Worm (Caenorhabditis elegans): ENCODE measurements around the gene F45H10.5.

The F45H10.5 gene

ce11 chrII:13501575-13501974 lies at the start of gene F45H10.5:
TSS of gene F45H10.5 (plus strand) at chrII:13501875.
- TF ChIP-seq snpc-4 (tag; optimal IDR thresholded peaks at IDR 0.05) = no peak
- no peak for TF ChIP-seq sem-4 (tag; optimal IDR thresholded peaks at IDR 0.05)
- TF ChIP-seq nhr-129 (tag; optimal IDR thresholded peaks at IDR 0.05) = no peak
- no peak for TF ChIP-seq skn-1 (tag; optimal IDR thresholded peaks at IDR 0.05)
- TF ChIP-seq nhr-77 (tag; optimal IDR thresholded peaks at IDR 0.05) = no peak
- TF ChIP-seq unc-39 (tag; optimal IDR thresholded peaks at IDR 0.05) = no peak
- TF ChIP-seq nhr-21 (tag; optimal IDR thresholded peaks at IDR 0.05) = no peak
- TF ChIP-seq lsy-2 (tag; optimal IDR thresholded peaks at IDR 0.05) = no peak
- TF ChIP-seq nhr-12 (tag; optimal IDR thresholded peaks at IDR 0.05) = no peak
- no peak for TF ChIP-seq nhr-11 (tag; optimal IDR thresholded peaks at IDR 0.05)
- TF ChIP-seq Y55F3AM.14 (GFP tag; optimal IDR thresholded peaks at IDR 0.05) = no peak
- no peak for TF ChIP-seq lin-11 (tag; optimal IDR thresholded peaks at IDR 0.05)
- no peak for TF ChIP-seq ztf-4 (tag; optimal IDR thresholded peaks at IDR 0.05)

- TF ChIP-seq alr-1 (tag; optimal IDR thresholded peaks at IDR 0.05) = no peak
- TF ChIP-seq nhr-77 (tag; optimal IDR thresholded peaks at IDR 0.05) = no peak
- no peak for TF ChIP-seq R02D3.7 (tag; optimal IDR thresholded peaks at IDR 0.05)
- TF ChIP-seq mab-5 (tag; optimal IDR thresholded peaks at IDR 0.05) = no peak
- TF ChIP-seq sma-9 (GFP tag; optimal IDR thresholded peaks at IDR 0.05) = no peak
- TF ChIP-seq sma-9 (tag; optimal IDR thresholded peaks at IDR 0.05) = no peak
- no peak for TF ChIP-seq C34F6.9 (tag; optimal IDR thresholded peaks at IDR 0.05)
- TF ChIP-seq elt-1 (tag; optimal IDR thresholded peaks at IDR 0.05) = no peak
- TF ChIP-seq nhr-25 (tag; optimal IDR thresholded peaks at IDR 0.05) = no peak
- no peak for TF ChIP-seq lin-39 (tag; optimal IDR thresholded peaks at IDR 0.05)
- TF ChIP-seq nhr-23 (tag; optimal IDR thresholded peaks at IDR 0.05) = no peak
- no peak for TF ChIP-seq unc-62 (GFP tag; optimal IDR thresholded peaks at IDR 0.05)
- TF ChIP-seq nhr-11 (tag; optimal IDR thresholded peaks at IDR 0.05) = no peak
- no peak for TF ChIP-seq ztf-4 (tag; optimal IDR thresholded peaks at IDR 0.05)
- no peak for TF ChIP-seq zag-1 (tag; optimal IDR thresholded peaks at IDR 0.05)
- TF ChIP-seq unc-55 (GFP tag; optimal IDR thresholded peaks at IDR 0.05) = no peak
These were observed 46.8 kb upstream of the F45H10.5 start for ce11 chrII:13454839-13455238.

ce11 chrII:13456622-13457021 lies 45.1 kb upstream of the F45H10.5 start:
- TF ChIP-seq lsy-2 (tag; optimal IDR thresholded peaks at IDR 0.05) = no peak
- TF ChIP-seq fos-1 (tag; optimal IDR thresholded peaks at IDR 0.05) = peak; percentile 22
- peak; percentile 29 for TF ChIP-seq unc-55 (GFP tag; optimal IDR thresholded peaks at IDR 0.05)
- TF ChIP-seq aly-2 (tag; optimal IDR thresholded peaks at IDR 0.05) = no peak
- no peak for TF ChIP-seq sem-4 (tag; optimal IDR thresholded peaks at IDR 0.05)
- TF ChIP-seq snpc-4 (tag; optimal IDR thresholded peaks at IDR 0.05) = peak; percentile 58
- TF ChIP-seq ceh-16 (tag; optimal IDR thresholded peaks at IDR 0.05) = no peak
- no peak for TF ChIP-seq mbf-1 (tag; optimal IDR thresholded peaks at IDR 0.05)
- TF ChIP-seq sma-9 (GFP tag; optimal IDR thresholded peaks at IDR 0.05) = peak; percentile 24
- no peak for TF ChIP-seq sma-9 (tag; optimal IDR thresholded peaks at IDR 0.05)
- no peak for TF ChIP-seq nhr-21 (tag; optimal IDR thresholded peaks at IDR 0.05)
- TF ChIP-seq elt-1 (tag; optimal IDR thresholded peaks at IDR 0.05) = no peak
- no peak for TF ChIP-seq ztf-1 (GFP tag; conservative IDR thresholded peaks at IDR 0.05)
- TF ChIP-seq unc-39 (tag; optimal IDR thresholded peaks at IDR 0.05) = no peak
- no peak for TF ChIP-seq ZK546.5 (tag; optimal IDR thresholded peaks at IDR 0.05)
- peak; percentile 5 for TF ChIP-seq crh-2 (tag; optimal IDR thresholded peaks at IDR 0.05)
- TF ChIP-seq nhr-129 (tag; optimal IDR thresholded peaks at IDR 0.05) = peak; percentile 27
- TF ChIP-seq egl-27 (tag; optimal IDR thresholded peaks at IDR 0.05) = no peak
- no peak for TF ChIP-seq nhr-10 (tag; optimal IDR thresholded peaks at IDR 0.05)
- TF ChIP-seq zag-1 (tag; optimal IDR thresholded peaks at IDR 0.05) = no peak
- no peak for TF ChIP-seq Y55F3AM.14 (GFP tag; optimal IDR thresholded peaks at IDR 0.05)
- TF ChIP-seq elt-3 (tag; optimal IDR thresholded peaks at IDR 0.05) = no peak
- TF ChIP-seq blmp-1 (tag; optimal IDR thresholded peaks at IDR 0.05; ENCODE audit: insufficient read depth) = no peak
- peak; percentile 20 for TF ChIP-seq F13H6.1 (tag; optimal IDR thresholded peaks at IDR 0.05)
- no peak for TF ChIP-seq dmd-4 (tag; optimal IDR thresholded peaks at IDR 0.05)
- TF ChIP-seq C34F6.9 (tag; optimal IDR thresholded peaks at IDR 0.05) = peak; percentile 48
- TF ChIP-seq ama-1 (optimal IDR thresholded peaks at IDR 0.05) = no peak
- no peak for TF ChIP-seq gmeb-1 (tag; optimal IDR thresholded peaks at IDR 0.05)

Data from whole organism, L2 larva.